Fruit fly (Drosophila melanogaster): ENCODE measurements around the gene Prosbeta3.
A peak's percentile ranks its signal among the peaks of the same experiment; 100 is the strongest.

Prosbeta3 gene

dm6 chr3R:9035252-9035651, 29.2 kb upstream of the Prosbeta3 start (continued):
- TF ChIP-seq HmgD (GFP tag; optimal IDR thresholded peaks at IDR 0.05) = no peak
- TF ChIP-seq row (GFP tag; IDR thresholded peaks at IDR 0.05) = peak; percentile 42; the same call in 1 of the 3 replicates
- TF ChIP-seq CG18262 (tag; optimal IDR thresholded peaks at IDR 0.05) = peak; percentile 32
- TF ChIP-seq CG15696 (tag; optimal IDR thresholded peaks at IDR 0.05) = peak; percentile 56
- TF ChIP-seq CHES-1-like (GFP tag; optimal IDR thresholded peaks at IDR 0.05) = no peak
- TF ChIP-seq CG2712 (tag; optimal IDR thresholded peaks at IDR 0.05) = peak; percentile 18
- TF ChIP-seq CG9727 (GFP tag; optimal IDR thresholded peaks at IDR 0.05) = peak; percentile 13
- TF ChIP-seq CG13123 (GFP tag; optimal IDR thresholded peaks at IDR 0.05) = no peak
- peak; percentile 2 for TF ChIP-seq CG33557 (GFP tag; optimal IDR thresholded peaks at IDR 0.05)
- no peak for TF ChIP-seq CG3726 (GFP tag; IDR thresholded peaks at IDR 0.05)
- TF ChIP-seq wor (GFP tag; IDR thresholded peaks at IDR 0.05) = no peak
- TF ChIP-seq CG7839 (tag; optimal IDR thresholded peaks at IDR 0.05) = no peak
- TF ChIP-seq CG15011 (GFP tag; optimal IDR thresholded peaks at IDR 0.05) = no peak
- no peak for TF ChIP-seq CG3995 (GFP tag; optimal IDR thresholded peaks at IDR 0.05)
- peak in 1 of 3 experiments; percentile 35 for TF ChIP-seq lola (GFP tag; optimal IDR thresholded peaks at IDR 0.05)
- no peak for TF ChIP-seq CG6683 (GFP tag; optimal IDR thresholded peaks at IDR 0.05)
- TF ChIP-seq fd102C (GFP tag; optimal IDR thresholded peaks at IDR 0.05) = no peak
- peak; percentile 41; the same call in 1 of the 2 replicates for TF ChIP-seq crol (GFP tag; IDR thresholded peaks at IDR 0.05)
- no peak for TF ChIP-seq CG10543 (GFP tag; optimal IDR thresholded peaks at IDR 0.05)
- no peak for TF ChIP-seq ind (GFP tag; optimal IDR thresholded peaks at IDR 0.05)
- TF ChIP-seq cad (GFP tag; optimal IDR thresholded peaks at IDR 0.05) = no peak
- TF ChIP-seq sens (GFP tag) = peak; percentile 25
- no peak for TF ChIP-seq mirr (GFP tag; optimal IDR thresholded peaks at IDR 0.05)
- no peak for TF ChIP-seq dimm (GFP tag; IDR thresholded peaks at IDR 0.05)
- no peak for TF ChIP-seq E2f1 (GFP tag; IDR thresholded peaks at IDR 0.05)
- TF ChIP-seq Lhr (GFP tag; optimal IDR thresholded peaks at IDR 0.05) = no peak
- TF ChIP-seq hkb (optimal IDR thresholded peaks at IDR 0.05) = no peak
- TF ChIP-seq hkb (GFP tag; IDR thresholded peaks at IDR 0.05) = 0 out of 2 replicates have a peak, but pooled peaks have one; percentile 16
- peak; percentile 90 for TF ChIP-seq grau (tag; optimal IDR thresholded peaks at IDR 0.05)
- peak; percentile 4 for TF ChIP-seq phol (tag; optimal IDR thresholded peaks at IDR 0.05)
- no peak for TF ChIP-seq Stat92E (GFP tag; optimal IDR thresholded peaks at IDR 0.05)
- TF ChIP-seq CG1529 (GFP tag; optimal IDR thresholded peaks at IDR 0.05) = no peak
- TF ChIP-seq CG17912 (GFP tag; optimal IDR thresholded peaks at IDR 0.05) = no peak
- no peak for TF ChIP-seq ATbp (GFP tag; optimal IDR thresholded peaks at IDR 0.05)
- TF ChIP-seq E2f2 (GFP tag; IDR thresholded peaks at IDR 0.05) = no peak
- TF ChIP-seq CG10979 (tag; optimal IDR thresholded peaks at IDR 0.05) = peak; percentile 27
- TF ChIP-seq sisA (GFP tag; IDR thresholded peaks at IDR 0.05) = no peak
- no peak for TF ChIP-seq Ets65A (GFP tag)
- no peak for TF ChIP-seq CG17361 (GFP tag; IDR thresholded peaks at IDR 0.05)
- TF ChIP-seq CG14710 (tag; optimal IDR thresholded peaks at IDR 0.05) = peak; percentile 15
- TF ChIP-seq CG9932 (GFP tag; IDR thresholded peaks at IDR 0.05) = no peak
- no peak for TF ChIP-seq org-1 (GFP tag; optimal IDR thresholded peaks at IDR 0.05)
- TF ChIP-seq Kr (GFP tag; optimal IDR thresholded peaks at IDR 0.05) = peak; percentile 2
- peak; percentile 50 for TF ChIP-seq pros (GFP tag; optimal IDR thresholded peaks at IDR 0.05)
- TF ChIP-seq CG2678 (tag; optimal IDR thresholded peaks at IDR 0.05) = no peak
- no peak for TF ChIP-seq Hr39 (optimal IDR thresholded peaks at IDR 0.05)
- TF ChIP-seq prd (optimal IDR thresholded peaks at IDR 0.05) = no peak
- TF ChIP-seq prd (GFP tag; IDR thresholded peaks at IDR 0.05) = peak; percentile 32; the same call in 1 of the 3 replicates
- TF ChIP-seq peb (GFP tag; IDR thresholded peaks at IDR 0.05) = no peak
- no peak for TF ChIP-seq CG9817 (tag; optimal IDR thresholded peaks at IDR 0.05)
- no peak for TF ChIP-seq Scr (GFP tag; IDR thresholded peaks at IDR 0.05; ENCODE audit: partially characterized antibody)
- TF ChIP-seq gem (tag; optimal IDR thresholded peaks at IDR 0.05) = peak; percentile 27

Data from whole organism, embryonic.